Fruit fly (Drosophila melanogaster) whole organism, pupa: ENCODE results near the gene CG9135.

ENCODE experiments used
- CG10348 ChIP-seq: fragments of 200-800 bp; sonication (Bioruptor generic); IDR thresholded peaks from 2 replicates; pipeline ENCODE4 v1.3.6; 2022; ENCODE audit warnings: missing biosample characterization, missing genetic modification characterization
- CG12605 ChIP-seq: fragments of 200-800 bp; sonication (Bioruptor generic); IDR thresholded peaks from 2 replicates; pipeline ENCODE4 v1.3.6; 2022; ENCODE audit warnings: missing biosample characterization, missing genetic modification characterization
- CG13204 ChIP-seq: fragments of 200-800 bp; sonication (Bioruptor generic); optimal IDR thresholded peaks from 2 replicates; lab custom pipeline; 2018; ENCODE audit warnings: missing biosample characterization, mild to moderate bottlenecking, missing genetic modification characterization, moderate library complexity
- CG14655 ChIP-seq: fragments of 200-800 bp; sonication (Bioruptor generic); optimal IDR thresholded peaks from 3 replicates; lab custom pipeline; 2017; ENCODE audit warnings: mild to moderate bottlenecking, missing biosample characterization, missing genetic modification reagents, missing genetic modification characterization
- CG15710 ChIP-seq: fragments of 200-800 bp; sonication (Bioruptor generic); optimal IDR thresholded peaks from 2 replicates; lab custom pipeline; 2018; ENCODE audit warnings: missing biosample characterization, mild to moderate bottlenecking, missing genetic modification characterization, moderate library complexity
- CG17806 ChIP-seq: fragments of 200-800 bp; sonication (Bioruptor generic); optimal IDR thresholded peaks from 2 replicates; lab custom pipeline; 2018; ENCODE audit warnings: missing biosample characterization, mild to moderate bottlenecking, missing genetic modification characterization, moderate library complexity
- CG32121 ChIP-seq: fragments of 200-800 bp; sonication (Bioruptor generic); IDR thresholded peaks from 2 replicates; pipeline ENCODE4 v1.3.6; 2022; ENCODE audit warnings: missing biosample characterization, missing genetic modification characterization
- CG34367 ChIP-seq: fragments of 200-800 bp; sonication (Bioruptor generic); optimal IDR thresholded peaks from 2 replicates; lab custom pipeline; 2018; ENCODE audit warnings: missing biosample characterization, mild to moderate bottlenecking, missing genetic modification characterization
- CG4496 ChIP-seq: fragments of 200-800 bp; sonication (Bioruptor generic); IDR thresholded peaks from 3 replicates; pipeline ENCODE4 v1.3.6; 2022; ENCODE audit warnings: missing biosample characterization, missing genetic modification characterization
- CG8159 ChIP-seq: fragments of 200-800 bp; sonication (Bioruptor generic); optimal IDR thresholded peaks from 3 replicates; lab custom pipeline; 2018; ENCODE audit warnings: missing biosample characterization, mild to moderate bottlenecking, missing genetic modification characterization, moderate library complexity
- CG8301 ChIP-seq: fragments of 200-800 bp; sonication (Bioruptor generic); optimal IDR thresholded peaks from 2 replicates; lab custom pipeline; 2018; ENCODE audit warnings: missing biosample characterization, mild to moderate bottlenecking, missing genetic modification characterization
- CG9948 ChIP-seq: fragments of 200-800 bp; sonication (Bioruptor generic); optimal IDR thresholded peaks from 2 replicates; lab custom pipeline; 2018; ENCODE audit warnings: missing biosample characterization, mild to moderate bottlenecking, missing genetic modification characterization, moderate library complexity
- D1 ChIP-seq: fragments of 200-800 bp; sonication (Bioruptor generic); optimal IDR thresholded peaks from 2 replicates; lab custom pipeline; 2018; ENCODE audit warnings: missing biosample characterization, mild to moderate bottlenecking, missing genetic modification characterization, moderate library complexity
- EcR ChIP-seq: fragments of 200-800 bp; sonication (Bioruptor generic); optimal IDR thresholded peaks from 3 replicates; lab custom pipeline; 2019; ENCODE audit warnings: missing biosample characterization, missing genetic modification characterization, mild to moderate bottlenecking, moderate library complexity, missing genetic modification reagents
- Ets98B ChIP-seq: fragments of 200-800 bp; sonication (Bioruptor generic); IDR thresholded peaks from 2 replicates; pipeline ENCODE4 v1.3.6; 2022; ENCODE audit warnings: missing biosample characterization, missing genetic modification characterization
- Pif1A ChIP-seq: fragments of 200-800 bp; sonication (Bioruptor generic); optimal IDR thresholded peaks from 3 replicates; lab custom pipeline; 2016; ENCODE audit warnings: missing biosample characterization, missing genetic modification characterization
- Pif1B ChIP-seq: fragments of 200-800 bp; sonication (Bioruptor generic); optimal IDR thresholded peaks from 3 replicates; lab custom pipeline; 2016; ENCODE audit warnings: missing biosample characterization, missing genetic modification characterization
- Snoo ChIP-seq: fragments of 200-800 bp; sonication (Bioruptor generic); optimal IDR thresholded peaks from 3 replicates; lab custom pipeline; 2017; ENCODE audit warnings: missing biosample characterization, mild to moderate bottlenecking, missing genetic modification characterization, inconsistent platforms
- fd96Ca ChIP-seq: fragments of 200-800 bp; sonication (Bioruptor generic); IDR thresholded peaks from 3 replicates; pipeline ENCODE4 v1.3.6; 2022; ENCODE audit warnings: missing biosample characterization, missing genetic modification characterization
- gl ChIP-seq: fragments of 200-800 bp; sonication (Bioruptor generic); optimal IDR thresholded peaks from 2 replicates; lab custom pipeline; 2018; ENCODE audit warnings: missing biosample characterization, mild to moderate bottlenecking, missing genetic modification characterization
- rn ChIP-seq: fragments of 200-800 bp; sonication (Bioruptor generic); IDR thresholded peaks from 2 replicates; pipeline ENCODE4 v1.3.6; 2022; ENCODE audit warnings: missing biosample characterization, missing genetic modification characterization

CG9135 gene

DNA sequence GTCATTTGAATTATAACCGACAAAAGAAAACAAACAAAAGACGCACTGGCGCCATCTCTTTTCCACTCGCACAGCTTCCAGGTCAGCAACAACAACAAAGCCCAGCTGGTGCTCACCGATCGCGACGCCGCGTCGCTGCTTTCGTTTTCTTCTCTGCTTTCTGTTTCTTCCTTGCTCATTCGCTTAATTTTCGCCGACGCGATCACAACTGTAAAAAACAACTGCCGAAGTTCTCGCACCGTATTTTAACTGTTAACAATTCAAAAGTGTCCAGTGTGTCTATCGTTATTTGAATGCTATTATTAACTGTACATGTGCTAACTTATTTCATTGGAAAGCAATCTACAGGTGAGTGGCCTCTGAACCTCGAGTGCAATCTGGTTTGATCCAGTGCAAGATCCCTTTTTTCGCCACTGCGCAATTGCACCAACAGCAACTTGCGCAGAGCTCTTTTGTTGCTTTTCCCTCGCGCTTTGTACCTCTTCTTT, 49.6 kb downstream of the CG9135 start, which contains the start of gene stai:
stai (plus strand) TSS at position 176 of the 488 bp plus-strand sequence.
- TF ChIP-seq CG9948 (tag; lab: Kevin White, UChicago) (no peak), CG15710 (tag; lab: Kevin White, UChicago) (peak; percentile 13), CG14655 (GFP tag; lab: Kevin White, UChicago) (no peak), rn (GFP tag; lab: Robert Waterston, UW) (no peak), CG8159 (tag; lab: Kevin White, UChicago) (no peak), gl (tag; lab: Kevin White, UChicago) (no peak), Pif1A (peak; percentile 27), CG13204 (GFP tag; lab: Kevin White, UChicago) (peak; percentile 13), Pif1B (GFP tag; lab: Kevin White, UChicago) (peak; percentile 11), CG17806 (tag; lab: Kevin White, UChicago) (no peak), Snoo (tag; lab: Kevin White, UChicago) (no peak), CG32121 (GFP tag; lab: Robert Waterston, UW) (no peak), fd96Ca (GFP tag; lab: Robert Waterston, UW) (no peak), Ets98B (GFP tag; lab: Robert Waterston, UW) (peak; percentile 51; the same call in 1 of the 2 replicates), CG12605 (GFP tag; lab: Robert Waterston, UW) (peak; percentile 58; the same call in 1 of the 2 replicates), EcR (GFP tag; lab: Kevin White, UChicago) (peak; percentile 87), CG8301 (tag; lab: Kevin White, UChicago) (peak; percentile 35), CG34367 (tag; lab: Kevin White, UChicago) (peak; percentile 18), CG4496 (GFP tag; lab: Robert Waterston, UW) (peak; percentile 57; the same call in 2 of the 3 replicates), D1 (tag; lab: Kevin White, UChicago) (no peak), CG10348 (GFP tag; lab: Robert Waterston, UW) (no peak)
